Fruit fly (Drosophila melanogaster): ENCODE data around the gene CG12236.
A peak's percentile ranks its signal among the peaks of the same experiment; 100 is the strongest.

DNA sequence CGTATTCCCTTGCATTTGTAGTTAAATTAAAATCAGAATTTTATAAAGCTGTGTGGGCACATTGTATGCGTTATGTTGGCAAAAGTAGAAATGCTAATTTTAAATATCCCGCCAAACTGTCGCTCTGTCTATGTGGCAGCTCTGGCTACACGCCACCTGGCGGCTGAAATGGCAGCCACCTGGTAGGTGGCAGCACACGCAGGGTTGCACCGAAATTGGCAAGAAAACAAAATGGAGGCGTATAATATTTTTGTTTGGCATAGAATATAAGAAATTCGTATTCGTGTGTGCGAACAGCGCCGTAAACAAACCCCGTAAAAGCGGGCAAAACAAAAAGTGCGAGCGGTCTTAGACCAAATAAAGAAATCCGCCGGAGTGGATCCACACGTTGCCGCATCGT, at the start of gene CG12236:
- TF ChIP-seq CG8478 (optimal IDR thresholded peaks at IDR 0.05) = no peak
- TF ChIP-seq CTCF (optimal IDR thresholded peaks at IDR 0.05) = peak; percentile 95 to 97
